Worm (Caenorhabditis elegans): ENCODE results near the gene R13A1.5.

The R13A1.5 gene

ce11 chrIV:7153362-7153761, 38.3 kb downstream of the R13A1.5 start, which contains the start of gene C34D4.3:
Gene C34D4.3, plus strand, starts transcription at chrIV:7153662.
- no peak for TF ChIP-seq ztf-23 (GFP tag; IDR thresholded peaks at IDR 0.05)
- TF ChIP-seq ref-1 (GFP tag; conservative IDR thresholded peaks at IDR 0.05) = no peak
- no peak for TF ChIP-seq T22C8.4 (GFP tag; IDR thresholded peaks at IDR 0.05)
- TF ChIP-seq flt-1 (GFP tag; IDR thresholded peaks at IDR 0.05) = no peak
- no peak for TF ChIP-seq klf-2 (GFP tag; conservative IDR thresholded peaks at IDR 0.05)

- TF ChIP-seq klf-2 (GFP tag; conservative IDR thresholded peaks at IDR 0.05) (no peak), ztf-23 (GFP tag; IDR thresholded peaks at IDR 0.05) (no peak), ref-1 (GFP tag; conservative IDR thresholded peaks at IDR 0.05) (no peak), cog-1 (tag; optimal IDR thresholded peaks at IDR 0.05) (no peak), med-1 (GFP tag; optimal IDR thresholded peaks at IDR 0.05; ENCODE audit: insufficient read depth) (no peak), T22C8.4 (GFP tag; IDR thresholded peaks at IDR 0.05) (no peak), flt-1 (GFP tag; IDR thresholded peaks at IDR 0.05) (no peak), ztf-29 (GFP tag; IDR thresholded peaks at IDR 0.05) (no peak), tab-1 (GFP tag; IDR thresholded peaks at IDR 0.05) (no peak)
These were observed 39.2 kb downstream of the R13A1.5 start, which contains the start of gene col-113 for ce11 chrIV:7152409-7152808. Gene col-113, minus strand, starts transcription at chrIV:7152509.

- TF ChIP-seq ztf-23 (GFP tag; IDR thresholded peaks at IDR 0.05) (no peak), tab-1 (GFP tag; IDR thresholded peaks at IDR 0.05) (no peak)
These were observed 42.5 kb downstream of the R13A1.5 start, which contains the start of gene C34D4.4 for ce11 chrIV:7149020-7149601. Gene C34D4.4, plus strand, starts transcription at chrIV:7149361.

ce11 chrIV:7147722-7148121, 43.9 kb downstream of the R13A1.5 start:
- TF ChIP-seq flt-1 (GFP tag; IDR thresholded peaks at IDR 0.05) (no peak), cog-1 (tag; optimal IDR thresholded peaks at IDR 0.05) (no peak), med-1 (GFP tag; optimal IDR thresholded peaks at IDR 0.05; ENCODE audit: insufficient read depth) (no peak), ztf-29 (GFP tag; IDR thresholded peaks at IDR 0.05) (no peak)

- TF ChIP-seq med-1 (GFP tag; optimal IDR thresholded peaks at IDR 0.05; ENCODE audit: insufficient read depth) = no peak
- TF ChIP-seq klf-2 (GFP tag; conservative IDR thresholded peaks at IDR 0.05) = no peak
- TF ChIP-seq T22C8.4 (GFP tag; IDR thresholded peaks at IDR 0.05) = no peak
- TF ChIP-seq ztf-23 (GFP tag; IDR thresholded peaks at IDR 0.05) = no peak
- TF ChIP-seq flt-1 (GFP tag; IDR thresholded peaks at IDR 0.05) = no peak
- no peak for TF ChIP-seq ref-1 (GFP tag; conservative IDR thresholded peaks at IDR 0.05)
- TF ChIP-seq ztf-29 (GFP tag; IDR thresholded peaks at IDR 0.05) = no peak
- no peak for TF ChIP-seq tab-1 (GFP tag; IDR thresholded peaks at IDR 0.05)
- no peak for TF ChIP-seq cog-1 (tag; optimal IDR thresholded peaks at IDR 0.05)
These were observed 46.9 kb downstream of the R13A1.5 start, which contains the start of gene hecd-1 for ce11 chrIV:7144670-7145257. Gene hecd-1, minus strand, starts transcription at chrIV:7144720.

Measured in whole organism, midembryonic.